Worm (Caenorhabditis elegans) whole organism, L4 larva: Measurements from ENCODE around the gene ZK1055.6.
"Not testable (repeated sequence)": the region's sequence is repeated elsewhere in the genome, so short reads cannot be mapped to it uniquely, and the experiment has no call there.

Source experiments
- D1046.2 ChIP-seq: fragments of 200-800 bp; sonication (Bioruptor generic); IDR thresholded peaks from 2 replicates; pipeline ENCODE4 v1.3.6; 2022; ENCODE audit warnings: missing genetic modification characterization, missing compliant biosample characterization
- F44E2.7 ChIP-seq: fragments of 200-800 bp; sonication (Bioruptor generic); IDR thresholded peaks from 2 replicates; pipeline ENCODE4 v2.1.2; 2022; ENCODE audit warnings: missing genetic modification characterization, missing compliant biosample characterization
- T26A8.4 ChIP-seq: fragments of 200-800 bp; sonication (Bioruptor generic); IDR thresholded peaks from 2 replicates; pipeline ENCODE4 v1.3.6; 2022; ENCODE audit warnings: missing genetic modification characterization, missing compliant biosample characterization
- Y48G9A.11 ChIP-seq: fragments of 200-800 bp; sonication (Bioruptor generic); IDR thresholded peaks from 2 replicates; pipeline ENCODE4 v1.3.6; 2022; ENCODE audit warnings: missing genetic modification reagents, missing genetic modification characterization, missing compliant biosample characterization
- ZK337.2 ChIP-seq: fragments of 200-800 bp; sonication (Bioruptor generic); IDR thresholded peaks from 2 replicates; pipeline ENCODE4 v1.3.6; 2022; ENCODE audit warnings: missing genetic modification reagents, missing genetic modification characterization, missing compliant biosample characterization
- ZK546.5 ChIP-seq, 2 experiments: sonication (generic microtip); optimal IDR thresholded peaks; 2 replicates each; lab custom pipeline; 2017; ENCODE audit warnings: missing biosample characterization in 2 of 2, missing genetic modification characterization in 2 of 2
- aly-2 ChIP-seq: sonication (generic microtip); optimal IDR thresholded peaks from 2 replicates; lab custom pipeline; 2018; ENCODE audit warnings: missing biosample characterization, missing genetic modification characterization
- arid-1 ChIP-seq: fragments of 200-800 bp; sonication (Bioruptor generic); conservative IDR thresholded peaks from 2 replicates; pipeline ENCODE4 v1.3.6; 2022; ENCODE audit warnings: missing genetic modification reagents, missing genetic modification characterization, missing compliant biosample characterization
- attf-4 ChIP-seq: sonication (generic microtip); optimal IDR thresholded peaks from 3 replicates; lab custom pipeline; 2017; ENCODE audit warnings: missing biosample characterization, missing genetic modification characterization
- ceh-28 ChIP-seq: fragments of 150-350 bp; optimal IDR thresholded peaks from 2 replicates; lab custom pipeline; 2014; ENCODE audit warnings: missing biosample characterization, missing genetic modification reagents, missing genetic modification characterization
- daf-12 ChIP-seq: fragments of 150-350 bp; optimal IDR thresholded peaks from 2 replicates; lab custom pipeline; 2014; ENCODE audit warnings: missing biosample characterization, missing genetic modification reagents, missing genetic modification characterization
- daf-16 ChIP-seq, 3 experiments: sonication (generic microtip); optimal IDR thresholded peaks; 2 replicates each; lab custom pipeline; 2016 to 2017; ENCODE audit warnings: missing genetic modification characterization in 3 of 3, missing genetic modification reagents in 3 of 3, mild to moderate bottlenecking in 2 of 3, missing compliant biosample characterization in 2 of 3, missing biosample characterization in 1 of 3, moderate library complexity in 1 of 3
- daf-8 ChIP-seq: fragments of 200-800 bp; sonication (Bioruptor generic); IDR thresholded peaks from 2 replicates; pipeline ENCODE4 v1.3.6; 2022; ENCODE audit warnings: missing genetic modification characterization, missing compliant biosample characterization
- egl-27 ChIP-seq: sonication (generic microtip); optimal IDR thresholded peaks from 3 replicates; lab custom pipeline; 2017; ENCODE audit warnings: missing biosample characterization, missing genetic modification reagents, missing genetic modification characterization
- hmg-1.1 ChIP-seq: fragments of 200-800 bp; sonication (Bioruptor generic); IDR thresholded peaks from 2 replicates; pipeline ENCODE4 v1.3.6; 2022; ENCODE audit warnings: missing genetic modification reagents, missing genetic modification characterization, missing compliant biosample characterization
- lin-13 ChIP-seq: fragments of 150-350 bp; optimal IDR thresholded peaks from 2 replicates; lab custom pipeline; 2014; ENCODE audit warnings: missing biosample characterization, missing genetic modification reagents, missing genetic modification characterization
- lin-38 ChIP-seq: fragments of 200-800 bp; sonication (Bioruptor generic); IDR thresholded peaks from 2 replicates; pipeline ENCODE4 v1.3.6; 2022; ENCODE audit warnings: missing genetic modification reagents, missing genetic modification characterization, missing compliant biosample characterization
- lin-39 ChIP-seq: fragments of 150-350 bp; optimal IDR thresholded peaks from 2 replicates; lab custom pipeline; 2014; ENCODE audit warnings: missing biosample characterization, missing genetic modification reagents, missing genetic modification characterization
- lir-3 ChIP-seq: sonication (generic microtip); optimal IDR thresholded peaks from 2 replicates; lab custom pipeline; 2016; ENCODE audit warnings: mild to moderate bottlenecking, missing genetic modification characterization, missing compliant biosample characterization
- lsy-2 ChIP-seq, 2 experiments: fragments of 150-350 bp in 1 of 2; sonication (generic microtip) in 1 of 2; optimal IDR thresholded peaks; 2 replicates each; lab custom pipeline; 2014 to 2017; ENCODE audit warnings: missing biosample characterization in 2 of 2, missing genetic modification characterization in 2 of 2
- madf-5 ChIP-seq, 2 experiments: fragments of 200-800 bp; sonication (Bioruptor generic); IDR thresholded peaks; 2 replicates each; pipeline ENCODE4 v1.3.6; 2022; ENCODE audit warnings: missing compliant biosample characterization in 2 of 2, missing genetic modification characterization in 2 of 2
- mes-2 ChIP-seq: sonication (generic microtip); optimal IDR thresholded peaks from 2 replicates; lab custom pipeline; 2016; ENCODE audit warnings: missing genotype, mild to moderate bottlenecking, missing genetic modification characterization, missing compliant biosample characterization; ENCODE audit not compliant: poor library complexity, severe bottlenecking
- nhr-10 ChIP-seq: fragments of 150-350 bp; optimal IDR thresholded peaks from 2 replicates; lab custom pipeline; 2014; ENCODE audit warnings: missing biosample characterization, missing genetic modification characterization
- nhr-11 ChIP-seq: fragments of 150-350 bp; optimal IDR thresholded peaks from 2 replicates; lab custom pipeline; 2014; ENCODE audit warnings: missing biosample characterization, missing genetic modification characterization
- nhr-111 ChIP-seq: fragments of 200-800 bp; sonication (Bioruptor generic); optimal IDR thresholded peaks from 2 replicates; lab custom pipeline; 2018; ENCODE audit warnings: mild to moderate bottlenecking, missing genetic modification characterization, missing compliant biosample characterization
- nhr-25 ChIP-seq: sonication (generic microtip); optimal IDR thresholded peaks from 2 replicates; lab custom pipeline; 2017; ENCODE audit warnings: missing genetic modification characterization, mild to moderate bottlenecking, missing compliant biosample characterization, antibody characterized with exemption, moderate library complexity, borderline replicate concordance; ENCODE audit not compliant: insufficient read depth
- nhr-28 ChIP-seq: fragments of 150-350 bp; optimal IDR thresholded peaks from 2 replicates; lab custom pipeline; 2014; ENCODE audit warnings: missing biosample characterization, missing genetic modification characterization
- nhr-41 ChIP-seq: fragments of 200-800 bp; sonication (Bioruptor generic); IDR thresholded peaks from 2 replicates; pipeline ENCODE4 v1.3.6; 2022; ENCODE audit warnings: missing genetic modification reagents, missing genetic modification characterization, missing compliant biosample characterization
- nhr-42 ChIP-seq: fragments of 200-800 bp; sonication (Bioruptor generic); IDR thresholded peaks from 2 replicates; pipeline ENCODE4 v1.3.6; 2022; ENCODE audit warnings: missing genetic modification characterization, missing compliant biosample characterization
- nhr-6 ChIP-seq: fragments of 150-350 bp; optimal IDR thresholded peaks from 2 replicates; lab custom pipeline; 2014; ENCODE audit warnings: missing biosample characterization, missing genetic modification characterization
- pqm-1 ChIP-seq: sonication (generic microtip); optimal IDR thresholded peaks from 2 replicates; lab custom pipeline; 2017; ENCODE audit warnings: missing biosample characterization, missing genetic modification characterization
- sdz-12 ChIP-seq: fragments of 200-800 bp; sonication (Bioruptor generic); optimal IDR thresholded peaks from 2 replicates; lab custom pipeline; 2018; ENCODE audit warnings: mild to moderate bottlenecking, missing genetic modification characterization, missing compliant biosample characterization
- spr-1 ChIP-seq: sonication (generic microtip); optimal IDR thresholded peaks from 2 replicates; lab custom pipeline; 2016; ENCODE audit warnings: mild to moderate bottlenecking, missing genetic modification characterization, missing compliant biosample characterization
- tag-97 ChIP-seq: fragments of 200-800 bp; sonication (Bioruptor generic); IDR thresholded peaks from 2 replicates; pipeline ENCODE4 v1.3.6; 2022; ENCODE audit warnings: missing genetic modification characterization, missing compliant biosample characterization
- unc-39 ChIP-seq: sonication (generic microtip); optimal IDR thresholded peaks from 2 replicates; lab custom pipeline; 2017; ENCODE audit warnings: missing biosample characterization, missing genetic modification characterization
- zag-1 ChIP-seq: fragments of 150-350 bp; optimal IDR thresholded peaks from 2 replicates; lab custom pipeline; 2014; ENCODE audit warnings: missing biosample characterization, missing genetic modification characterization
- zfp-3 ChIP-seq: fragments of 200-800 bp; sonication (Bioruptor generic); conservative IDR thresholded peaks from 2 replicates; pipeline ENCODE4 v1.3.6; 2022; ENCODE audit warnings: missing genetic modification reagents, missing genetic modification characterization, missing compliant biosample characterization
- ztf-11 ChIP-seq: fragments of 150-350 bp; optimal IDR thresholded peaks from 2 replicates; lab custom pipeline; 2014; ENCODE audit warnings: missing biosample characterization, missing genetic modification characterization

The ZK1055.6 gene

ce11 chrV:6593700-6594244 is 8.6 kb downstream of the ZK1055.6 start, which contains the start of gene hcp-1 (continued):
- TF ChIP-seq nhr-41 (no peak), nhr-6 (tag; lab: Kevin White, UChicago) (peak; percentile 47), daf-12 (no peak), daf-16 (GFP tag; optimal IDR thresholded peaks at IDR 0.05; lab: Kevin White, UChicago) (no peak), daf-16 (tag; optimal IDR thresholded peaks at IDR 0.05; lab: Kevin White, UChicago) (no peak), ZK546.5 (tag; optimal IDR thresholded peaks at IDR 0.05; lab: Kevin White, UChicago) (no peak), nhr-11 (tag; lab: Kevin White, UChicago) (no peak), ztf-11 (no peak), aly-2 (tag; lab: Kevin White, UChicago) (no peak), egl-27 (no peak), lin-38 (peak; percentile 97)

ce11 chrV:6590283-6590682 is 12.1 kb downstream of the ZK1055.6 start, which contains the start of gene ZK1055.2:
TSS of gene ZK1055.2 (plus strand) at chrV:6590583.
- TF ChIP-seq lin-39 (tag; lab: Kevin White, UChicago) = no peak
- TF ChIP-seq D1046.2 = no peak
- TF ChIP-seq nhr-6 (tag; lab: Kevin White, UChicago) = no peak
- no peak for TF ChIP-seq mes-2 (tag; lab: Kevin White, UChicago)
- TF ChIP-seq arid-1 (GFP tag; lab: Robert Waterston, UW) = no peak
- TF ChIP-seq nhr-28 (tag; lab: Kevin White, UChicago) = no peak
- TF ChIP-seq madf-5 (GFP tag; IDR thresholded peaks at IDR 0.05; lab: Robert Waterston, UW) = no peak
- TF ChIP-seq nhr-10 (tag; lab: Kevin White, UChicago) = no peak
- no peak for TF ChIP-seq lin-38
- TF ChIP-seq daf-8 (GFP tag; lab: Robert Waterston, UW) = no peak
- TF ChIP-seq tag-97 (GFP tag; lab: Robert Waterston, UW) = no peak

- not testable (repeated sequence) for TF ChIP-seq T26A8.4 (GFP tag; lab: Robert Waterston, UW); tag-97 (GFP tag; lab: Robert Waterston, UW); daf-16 (GFP tag; optimal IDR thresholded peaks at IDR 0.05; lab: Kevin White, UChicago); daf-16 (tag; optimal IDR thresholded peaks at IDR 0.05; lab: Kevin White, UChicago)
Observed at ce11 chrV:6581762-6582161, 20.6 kb downstream of the ZK1055.6 start, which contains the start of gene ZK1055.4. TSS of gene ZK1055.4 (plus strand) at chrV:6582062.

- TF ChIP-seq lsy-2 (tag; optimal IDR thresholded peaks at IDR 0.05; lab: Kevin White, UChicago) (no peak), nhr-111 (GFP tag; lab: Kevin White, UChicago) (no peak), ceh-28 (tag; lab: Kevin White, UChicago) (no peak), pqm-1 (tag; lab: Kevin White, UChicago) (peak; percentile 43), hmg-1.1 (GFP tag; lab: Robert Waterston, UW) (no peak), madf-5 (GFP tag; IDR thresholded peaks at IDR 0.05; lab: Robert Waterston, UW) (no peak), unc-39 (tag; lab: Kevin White, UChicago) (no peak), sdz-12 (no peak), lin-13 (no peak), daf-16 (GFP tag; optimal IDR thresholded peaks at IDR 0.05; lab: Kevin White, UChicago) (no peak), daf-16 (tag; optimal IDR thresholded peaks at IDR 0.05; lab: Kevin White, UChicago) (peak; percentile 19), arid-1 (GFP tag; lab: Robert Waterston, UW) (no peak), nhr-42 (GFP tag; lab: Robert Waterston, UW) (no peak), nhr-41 (no peak), Y48G9A.11 (GFP tag; lab: Robert Waterston, UW) (no peak), lir-3 (tag; lab: Kevin White, UChicago) (no peak), zag-1 (no peak), ZK337.2 (GFP tag; lab: Robert Waterston, UW) (no peak), attf-4 (tag; lab: Kevin White, UChicago) (no peak), spr-1 (tag; lab: Kevin White, UChicago) (no peak), zfp-3 (GFP tag; lab: Robert Waterston, UW) (no peak), F44E2.7 (GFP tag; lab: Robert Waterston, UW) (no peak), nhr-25 (tag; lab: Kevin White, UChicago) (no peak), nhr-28 (tag; lab: Kevin White, UChicago) (peak; percentile 69)
Observed at ce11 chrV:6579992-6580391, 22.4 kb downstream of the ZK1055.6 start, which contains the start of gene EGAP9.3. TSS of gene EGAP9.3 (minus strand) at chrV:6580122.
